Fruit fly (Drosophila melanogaster): Measurements from ENCODE around the gene sds22.

Gene sds22

DNA sequence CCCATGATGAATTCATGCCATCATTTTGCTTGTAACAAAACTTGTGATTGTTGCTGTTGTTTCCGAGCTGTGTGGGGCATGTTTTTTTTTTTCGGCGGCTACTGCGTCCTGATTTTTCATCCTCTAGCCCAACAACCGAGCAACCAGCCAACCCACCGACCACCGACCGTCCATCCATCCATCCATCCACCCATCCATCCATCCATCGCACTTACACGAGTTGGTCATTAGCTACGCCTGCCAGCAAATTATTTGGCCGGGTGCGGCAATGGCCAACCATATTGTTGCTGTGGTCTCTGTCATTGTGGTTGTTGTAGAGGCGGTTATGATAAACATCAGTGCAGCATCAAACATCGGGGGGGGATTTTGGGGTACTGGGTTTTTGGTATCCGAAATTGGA, 32.0 kb upstream of the sds22 start:
- peak; percentile 94 for TF ChIP-seq CG8281 (tag; optimal IDR thresholded peaks at IDR 0.05)
- peak; percentile 40 for TF ChIP-seq abd-A (tag; optimal IDR thresholded peaks at IDR 0.05)
- no peak for TF ChIP-seq CG7786 (GFP tag; optimal IDR thresholded peaks at IDR 0.05)

DNA sequence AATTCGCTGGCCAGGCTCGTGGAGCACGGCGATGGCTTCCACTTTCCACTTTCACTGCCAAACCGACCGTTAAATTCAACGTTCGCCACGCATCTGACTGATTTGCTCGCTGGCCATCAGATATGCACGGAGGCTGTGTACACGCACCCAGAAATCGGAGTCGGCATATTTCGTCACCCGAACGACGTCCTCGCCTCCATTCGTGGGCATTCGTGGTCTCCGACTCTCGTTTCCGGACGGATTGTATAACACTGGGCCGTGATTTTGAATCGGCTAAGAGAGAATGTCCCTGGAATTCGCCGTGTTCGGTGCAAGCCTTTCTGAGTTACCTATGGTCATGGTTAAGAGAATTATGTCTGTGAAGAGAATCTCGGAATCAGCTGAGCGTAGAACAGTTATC, 25.4 kb upstream of the sds22 start, which contains the start of gene beat-IIa:
beat-IIa (minus strand) TSS at position 97 of the 400 bp plus-strand sequence.
- TF ChIP-seq CG3407 (GFP tag; optimal IDR thresholded peaks at IDR 0.05): no peak
- peak in 1 of 2 experiments; percentile 25 for TF ChIP-seq Trl (optimal IDR thresholded peaks at IDR 0.05)
- no peak for TF ChIP-seq Trl (GFP tag; optimal IDR thresholded peaks at IDR 0.05)
- TF ChIP-seq dmrt11E (tag; optimal IDR thresholded peaks at IDR 0.05): no peak
- TF ChIP-seq onecut (GFP tag; IDR thresholded peaks at IDR 0.05): no peak
- no peak for TF ChIP-seq ara (GFP tag; IDR thresholded peaks at IDR 0.05)
- TF ChIP-seq Deaf1 (tag; optimal IDR thresholded peaks at IDR 0.05): peak; percentile 97
- no peak for TF ChIP-seq fd64A (GFP tag; optimal IDR thresholded peaks at IDR 0.05)
- no peak for TF ChIP-seq da (GFP tag; optimal IDR thresholded peaks at IDR 0.05)
- TF ChIP-seq crp (GFP tag; optimal IDR thresholded peaks at IDR 0.05): peak in 1 of 2 experiments; percentile 26
- peak; percentile 16 for TF ChIP-seq Nf-YC (tag; optimal IDR thresholded peaks at IDR 0.05)
- no peak for TF ChIP-seq ash1 (GFP tag; optimal IDR thresholded peaks at IDR 0.05)
- peak; percentile 66 for TF ChIP-seq CG3163 (GFP tag; optimal IDR thresholded peaks at IDR 0.05)

DNA sequence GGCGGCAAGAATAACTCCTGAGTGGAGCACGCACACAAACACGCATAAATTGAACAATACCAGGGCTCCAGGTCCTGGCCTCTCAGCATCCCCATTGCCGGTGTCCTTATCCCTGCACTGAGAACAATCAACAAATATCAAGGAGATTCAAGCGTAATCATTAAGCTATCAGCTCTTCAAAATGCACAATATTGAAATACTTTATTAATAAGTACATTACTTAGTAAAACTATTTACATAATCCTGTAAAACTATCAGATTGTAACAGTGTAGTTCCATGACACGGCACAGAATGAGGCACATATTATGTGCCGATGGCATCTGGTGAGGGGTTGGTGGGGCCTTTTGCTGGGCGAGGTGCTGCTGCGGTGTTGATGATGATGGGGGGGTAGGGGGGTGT, 20.3 kb upstream of the sds22 start:
- TF ChIP-seq CG2678 (tag; optimal IDR thresholded peaks at IDR 0.05) (peak; percentile 57), CG6689 (GFP tag; IDR thresholded peaks at IDR 0.05) (no peak), CG8924 (tag; optimal IDR thresholded peaks at IDR 0.05) (no peak), CG9797 (GFP tag; optimal IDR thresholded peaks at IDR 0.05) (no peak), CG7839 (tag; optimal IDR thresholded peaks at IDR 0.05) (peak; percentile 55), crol (GFP tag; IDR thresholded peaks at IDR 0.05) (peak; percentile 55; the same call in 1 of the 2 replicates), slbo (GFP tag; IDR thresholded peaks at IDR 0.05) (peak; percentile 45; the same call in 1 of the 2 replicates), CG3281 (GFP tag; optimal IDR thresholded peaks at IDR 0.05) (peak; percentile 29), Bgb (GFP tag; IDR thresholded peaks at IDR 0.05; ENCODE audit: partially characterized antibody) (no peak), sens-2 (GFP tag; IDR thresholded peaks at IDR 0.05) (no peak), Fer3 (tag; optimal IDR thresholded peaks at IDR 0.05) (peak; percentile 45), so (GFP tag; IDR thresholded peaks at IDR 0.05) (0 out of 3 replicates have a peak, but pooled peaks have one; percentile 52), grau (tag; optimal IDR thresholded peaks at IDR 0.05) (peak; percentile 33), Awh (GFP tag; IDR thresholded peaks at IDR 0.05) (peak; percentile 13; the same call in 1 of the 2 replicates), E2f1 (GFP tag; IDR thresholded peaks at IDR 0.05) (peak; percentile 26; the same call in 1 of the 2 replicates), zen2 (GFP tag; IDR thresholded peaks at IDR 0.05; ENCODE audit: partially characterized antibody) (no peak), HLH3B (GFP tag; IDR thresholded peaks at IDR 0.05) (peak; percentile 54; the same call in 1 of the 2 replicates), CG11504 (tag; optimal IDR thresholded peaks at IDR 0.05) (peak; percentile 49), CG16779 (GFP tag; IDR thresholded peaks at IDR 0.05) (no peak), pan (optimal IDR thresholded peaks at IDR 0.05) (no peak), pan (GFP tag; optimal IDR thresholded peaks at IDR 0.05 in 1 of 2, IDR thresholded peaks at IDR 0.05 in 1 of 2) (peak in 1 of 2 experiments; percentile 46), CG13424 (tag; optimal IDR thresholded peaks at IDR 0.05) (peak; percentile 2), zfh2 (GFP tag; optimal IDR thresholded peaks at IDR 0.05) (peak; percentile 3), CG12104 (GFP tag; optimal IDR thresholded peaks at IDR 0.05) (no peak), HHEX (GFP tag; optimal IDR thresholded peaks at IDR 0.05) (peak; percentile 15), CG12659 (GFP tag; optimal IDR thresholded peaks at IDR 0.05) (peak; percentile 18), dmrt11E (tag; optimal IDR thresholded peaks at IDR 0.05) (no peak), fd96Cb (tag; optimal IDR thresholded peaks at IDR 0.05) (peak; percentile 8), CG14014 (GFP tag; IDR thresholded peaks at IDR 0.05) (peak; percentile 43; the same call in 1 of the 2 replicates), Tbp (GFP tag; optimal IDR thresholded peaks at IDR 0.05) (no peak), CG8290 (GFP tag; optimal IDR thresholded peaks at IDR 0.05) (no peak), CG8290 (tag; optimal IDR thresholded peaks at IDR 0.05) (peak in 1 of 2 experiments; percentile 64), Rfx (GFP tag; IDR thresholded peaks at IDR 0.05) (peak; percentile 62), kni (GFP tag; optimal IDR thresholded peaks at IDR 0.05) (no peak)

Measured in whole organism, embryonic.